Fruit fly (Drosophila melanogaster) whole organism, prepupa: ENCODE measurements around the gene Coq7.

ENCODE experiments used
- Blimp-1 ChIP-seq: fragments of 200-800 bp; sonication (Bioruptor generic); optimal IDR thresholded peaks from 3 replicates; lab custom pipeline; 2017; ENCODE audit warnings: missing biosample characterization, missing genetic modification characterization, mild to moderate bottlenecking, moderate library complexity, missing genetic modification reagents
- CG10631 ChIP-seq: fragments of 200-800 bp; sonication (Bioruptor generic); optimal IDR thresholded peaks from 2 replicates; lab custom pipeline; 2016; ENCODE audit warnings: missing biosample characterization, missing genetic modification characterization
- CG11294 ChIP-seq: fragments of 200-800 bp; sonication (Bioruptor generic); IDR thresholded peaks from 2 replicates; pipeline ENCODE4 v1.3.6; 2022; ENCODE audit warnings: missing biosample characterization, missing genetic modification characterization
- CG11902 ChIP-seq: fragments of 200-800 bp; sonication (Bioruptor generic); optimal IDR thresholded peaks from 3 replicates; lab custom pipeline; 2016; ENCODE audit warnings: missing biosample characterization, missing genetic modification characterization
- CG1621 ChIP-seq: fragments of 200-800 bp; sonication (Bioruptor generic); optimal IDR thresholded peaks from 3 replicates; lab custom pipeline; 2018; ENCODE audit warnings: missing biosample characterization, mild to moderate bottlenecking, missing genetic modification characterization
- CG32006 ChIP-seq: fragments of 200-800 bp; sonication (Bioruptor generic); optimal IDR thresholded peaks from 3 replicates; lab custom pipeline; 2017; ENCODE audit warnings: missing biosample characterization, mild to moderate bottlenecking, missing genetic modification characterization
- CG6792 ChIP-seq: fragments of 200-800 bp; sonication (Bioruptor generic); optimal IDR thresholded peaks from 3 replicates; lab custom pipeline; 2016; ENCODE audit warnings: missing biosample characterization, missing genetic modification characterization
- CG6808 ChIP-seq: fragments of 200-800 bp; sonication (Bioruptor generic); optimal IDR thresholded peaks from 3 replicates; lab custom pipeline; 2017; ENCODE audit warnings: missing biosample characterization, missing genetic modification characterization, mild to moderate bottlenecking, moderate library complexity, missing genetic modification reagents
- CG6854 ChIP-seq: fragments of 200-800 bp; sonication (Bioruptor generic); optimal IDR thresholded peaks from 2 replicates; lab custom pipeline; 2017; ENCODE audit warnings: missing biosample characterization, mild to moderate bottlenecking, missing genetic modification characterization
- CG7368 ChIP-seq: fragments of 200-800 bp; sonication (Bioruptor generic); optimal IDR thresholded peaks from 3 replicates; lab custom pipeline; 2016; ENCODE audit warnings: missing biosample characterization, missing genetic modification characterization
- CG8119 ChIP-seq: fragments of 200-800 bp; sonication (Bioruptor generic); IDR thresholded peaks from 3 replicates; pipeline ENCODE4 v1.3.6; 2022; ENCODE audit warnings: missing biosample characterization, missing genetic modification characterization
- CG8319 ChIP-seq: fragments of 200-800 bp; sonication (Bioruptor generic); optimal IDR thresholded peaks from 3 replicates; lab custom pipeline; 2016; ENCODE audit warnings: missing biosample characterization, missing genetic modification characterization
- CG8632 ChIP-seq: fragments of 200-800 bp; sonication (Bioruptor generic); optimal IDR thresholded peaks from 3 replicates; lab custom pipeline; 2016; ENCODE audit warnings: missing biosample characterization, missing genetic modification characterization
- Eip75B ChIP-seq: fragments of 200-800 bp; sonication (Bioruptor generic); optimal IDR thresholded peaks from 3 replicates; lab custom pipeline; 2016; ENCODE audit warnings: missing biosample characterization, missing genetic modification characterization
- Eip78C ChIP-seq: fragments of 200-800 bp; sonication (Bioruptor generic); peaks from one replicate; lab custom pipeline; 2016; ENCODE audit warnings: missing biosample characterization, missing genetic modification characterization
- Eip93F ChIP-seq: fragments of 200-800 bp; sonication (Bioruptor generic); optimal IDR thresholded peaks from 2 replicates; lab custom pipeline; 2016; ENCODE audit warnings: missing biosample characterization, mild to moderate bottlenecking, missing genetic modification characterization
- Ets21C ChIP-seq: fragments of 200-800 bp; sonication (Bioruptor generic); optimal IDR thresholded peaks from 3 replicates; lab custom pipeline; 2016; ENCODE audit warnings: missing biosample characterization, missing genetic modification characterization
- Ets96B ChIP-seq: fragments of 200-800 bp; optimal IDR thresholded peaks from 2 replicates; lab custom pipeline; 2019; ENCODE audit warnings: missing biosample characterization, mild to moderate bottlenecking, missing genetic modification characterization, moderate library complexity
- Hr38 ChIP-seq: sonication (Bioruptor generic); optimal IDR thresholded peaks from 2 replicates; lab custom pipeline; 2016; ENCODE audit warnings: missing biosample characterization, missing genetic modification characterization
- Hr4 ChIP-seq: fragments of 200-800 bp; sonication (Bioruptor generic); optimal IDR thresholded peaks from 3 replicates; lab custom pipeline; 2016; ENCODE audit warnings: missing biosample characterization, missing genetic modification characterization
- Lpt ChIP-seq: fragments of 200-800 bp; sonication (Bioruptor generic); optimal IDR thresholded peaks from 3 replicates; lab custom pipeline; 2016; ENCODE audit warnings: missing biosample characterization, missing genetic modification characterization
- Met ChIP-seq: fragments of 200-800 bp; sonication (Bioruptor generic); optimal IDR thresholded peaks from 3 replicates; lab custom pipeline; 2016; ENCODE audit warnings: missing biosample characterization, missing genetic modification characterization
- OdsH ChIP-seq: fragments of 200-800 bp; sonication (Bioruptor generic); optimal IDR thresholded peaks from 3 replicates; lab custom pipeline; 2016; ENCODE audit warnings: missing biosample characterization, missing genetic modification characterization
- Sox102F ChIP-seq: fragments of 200-800 bp; sonication (Bioruptor generic); optimal IDR thresholded peaks from 2 replicates; lab custom pipeline; 2016; ENCODE audit warnings: missing biosample characterization, mild to moderate bottlenecking, missing genetic modification characterization
- Sox15 ChIP-seq: fragments of 200-800 bp; sonication (Bioruptor generic); optimal IDR thresholded peaks from 3 replicates; lab custom pipeline; 2016; ENCODE audit warnings: missing biosample characterization, missing genetic modification characterization
- achi ChIP-seq: fragments of 200-800 bp; sonication (Bioruptor generic); optimal IDR thresholded peaks from 3 replicates; lab custom pipeline; 2016; ENCODE audit warnings: missing biosample characterization, missing genetic modification characterization
- acj6 ChIP-seq: fragments of 200-800 bp; sonication (Bioruptor generic); optimal IDR thresholded peaks from 3 replicates; lab custom pipeline; 2016; ENCODE audit warnings: missing biosample characterization, missing genetic modification characterization
- cyc ChIP-seq: fragments of 200-800 bp; sonication (Bioruptor generic); optimal IDR thresholded peaks from 3 replicates; lab custom pipeline; 2016; ENCODE audit warnings: missing biosample characterization, missing genetic modification characterization
- dac ChIP-seq: fragments of 200-800 bp; sonication (Bioruptor generic); optimal IDR thresholded peaks from 2 replicates; lab custom pipeline; 2017; ENCODE audit warnings: missing biosample characterization, mild to moderate bottlenecking, missing genetic modification characterization
- eg ChIP-seq: fragments of 200-800 bp; sonication (Bioruptor generic); IDR thresholded peaks from 3 replicates; pipeline ENCODE4 v1.3.6; 2022; ENCODE audit warnings: missing biosample characterization, missing genetic modification characterization
- fd59A ChIP-seq: fragments of 200-800 bp; sonication (Bioruptor generic); optimal IDR thresholded peaks from 2 replicates; lab custom pipeline; 2017; ENCODE audit warnings: missing biosample characterization, mild to moderate bottlenecking, missing genetic modification characterization, missing genetic modification reagents
- fd85E ChIP-seq: fragments of 200-800 bp; sonication (Bioruptor generic); optimal IDR thresholded peaks from 3 replicates; lab custom pipeline; 2016; ENCODE audit warnings: missing biosample characterization, missing genetic modification characterization
- fkh ChIP-seq: fragments of 200-800 bp; sonication (Bioruptor generic); optimal IDR thresholded peaks from 3 replicates; lab custom pipeline; 2017; ENCODE audit warnings: missing biosample characterization, mild to moderate bottlenecking, missing genetic modification characterization, moderate library complexity
- lz ChIP-seq: fragments of 200-800 bp; sonication (Bioruptor generic); optimal IDR thresholded peaks from 3 replicates; lab custom pipeline; 2016; ENCODE audit warnings: missing biosample characterization, missing genetic modification characterization
- net ChIP-seq: fragments of 200-800 bp; sonication (Bioruptor generic); optimal IDR thresholded peaks from 3 replicates; lab custom pipeline; 2016; ENCODE audit warnings: missing biosample characterization, missing genetic modification characterization
- spab ChIP-seq: fragments of 200-800 bp; sonication (Bioruptor generic); optimal IDR thresholded peaks from 2 replicates; lab custom pipeline; 2017; ENCODE audit warnings: missing biosample characterization, mild to moderate bottlenecking, missing genetic modification characterization, missing genetic modification reagents
- ss ChIP-seq, 2 experiments: fragments of 200-800 bp; sonication (Bioruptor generic); optimal IDR thresholded peaks; 2 replicates in 1 of 2; 3 replicates in 1 of 2; lab custom pipeline; 2017 to 2018; ENCODE audit warnings: mild to moderate bottlenecking in 2 of 2, missing biosample characterization in 2 of 2, missing genetic modification characterization in 2 of 2, moderate library complexity in 1 of 2
- svp ChIP-seq: fragments of 200-800 bp; sonication (Bioruptor generic); peaks from one replicate; lab custom pipeline; 2016; ENCODE audit warnings: missing biosample characterization, missing genetic modification characterization
- topi ChIP-seq: fragments of 200-800 bp; sonication (Bioruptor generic); optimal IDR thresholded peaks from 3 replicates; lab custom pipeline; 2016; ENCODE audit warnings: missing biosample characterization, missing genetic modification characterization
- vri ChIP-seq: fragments of 200-800 bp; sonication (Bioruptor generic); optimal IDR thresholded peaks from 3 replicates; lab custom pipeline; 2016; ENCODE audit warnings: missing biosample characterization, mild to moderate bottlenecking, missing genetic modification characterization

Coq7 gene

dm6 chrX:6747244-6747643 lies 23.8 kb upstream of the Coq7 start, which contains the start of gene CG14439:
CG14439 (plus strand) TSS chrX:6747544.
- TF ChIP-seq fd85E (GFP tag; lab: Kevin White, UChicago): no peak
- peak; percentile 10 for TF ChIP-seq Eip78C (GFP tag; lab: Kevin White, UChicago)
- TF ChIP-seq Sox102F: peak; percentile 27
- no peak for TF ChIP-seq topi (GFP tag; lab: Kevin White, UChicago)
- TF ChIP-seq achi (GFP tag; lab: Kevin White, UChicago): no peak

dm6 chrX:6751964-6752363 lies 19.1 kb upstream of the Coq7 start:
- TF ChIP-seq CG6808 (no peak), ss (GFP tag; optimal IDR thresholded peaks at IDR 0.05; lab: Kevin White, UChicago) (no peak), Met (GFP tag; lab: Kevin White, UChicago) (no peak), CG11902 (GFP tag; lab: Kevin White, UChicago) (no peak), vri (GFP tag; lab: Kevin White, UChicago) (no peak), CG10631 (GFP tag; lab: Kevin White, UChicago) (no peak), eg (GFP tag; lab: Robert Waterston, UW) (no peak), CG8632 (GFP tag; lab: Kevin White, UChicago) (no peak), Ets21C (no peak), lz (GFP tag; lab: Kevin White, UChicago) (no peak), CG11294 (no peak), Ets96B (tag; lab: Kevin White, UChicago) (no peak), CG8319 (no peak), dac (GFP tag; lab: Kevin White, UChicago) (no peak), fd59A (no peak), Eip78C (GFP tag; lab: Kevin White, UChicago) (no peak), Blimp-1 (GFP tag; lab: Kevin White, UChicago) (no peak), CG1621 (no peak), Eip93F (GFP tag; lab: Kevin White, UChicago) (no peak), Lpt (GFP tag; lab: Kevin White, UChicago) (no peak)
- TF ChIP-seq, all 60 proteins: peak for 0

dm6 chrX:6756175-6756718 lies 14.8 kb upstream of the Coq7 start, which contains the start of gene sov:
sov (plus strand) TSS chrX:6756322.
- no peak for TF ChIP-seq Blimp-1 (GFP tag; lab: Kevin White, UChicago)
- peak; percentile 79 for TF ChIP-seq fkh (GFP tag; lab: Kevin White, UChicago)
- peak; percentile 38 for TF ChIP-seq svp (GFP tag; lab: Kevin White, UChicago)
- no peak for TF ChIP-seq CG11294
- TF ChIP-seq cyc (GFP tag; lab: Kevin White, UChicago): no peak
- TF ChIP-seq CG6792 (GFP tag; lab: Kevin White, UChicago): no peak
- peak; percentile 59 for TF ChIP-seq Eip78C (GFP tag; lab: Kevin White, UChicago)
- TF ChIP-seq CG8119 (GFP tag; lab: Robert Waterston, UW): no peak
- no peak for TF ChIP-seq Hr4 (GFP tag; lab: Kevin White, UChicago)
- TF ChIP-seq CG32006 (GFP tag; lab: Kevin White, UChicago): no peak
- TF ChIP-seq CG6854 (GFP tag; lab: Kevin White, UChicago): no peak
- TF ChIP-seq CG7368: no peak
- TF ChIP-seq acj6 (GFP tag; lab: Kevin White, UChicago): no peak
- no peak for TF ChIP-seq OdsH (GFP tag; lab: Kevin White, UChicago)
- TF ChIP-seq CG11902 (GFP tag; lab: Kevin White, UChicago): no peak
- TF ChIP-seq eg (GFP tag; lab: Robert Waterston, UW): no peak
- no peak for TF ChIP-seq fd85E (GFP tag; lab: Kevin White, UChicago)
- no peak for TF ChIP-seq lz (GFP tag; lab: Kevin White, UChicago)
- no peak for TF ChIP-seq Sox15 (GFP tag; lab: Kevin White, UChicago)
- no peak for TF ChIP-seq vri (GFP tag; lab: Kevin White, UChicago)
- TF ChIP-seq net (GFP tag; lab: Kevin White, UChicago): no peak
- TF ChIP-seq Hr38 (GFP tag; lab: Kevin White, UChicago): no peak
- TF ChIP-seq Lpt (GFP tag; lab: Kevin White, UChicago): no peak
- TF ChIP-seq spab (GFP tag; lab: Kevin White, UChicago): no peak
- TF ChIP-seq Eip75B (GFP tag; lab: Kevin White, UChicago): no peak
